Worm (Caenorhabditis elegans) whole organism, L2 larva: ENCODE results near the gene M04D8.4.

Experiments
- ama-1 ChIP-seq: fragments of 150-350 bp; optimal IDR thresholded peaks from 2 replicates; lab custom pipeline; 2018; ENCODE audit warnings: inconsistent platforms
- nhr-12 ChIP-seq: fragments of 150-350 bp; optimal IDR thresholded peaks from 2 replicates; lab custom pipeline; 2014; ENCODE audit warnings: missing biosample characterization, missing genetic modification characterization
- ztf-11 ChIP-seq: sonication (generic microtip); optimal IDR thresholded peaks from 2 replicates; lab custom pipeline; 2017; ENCODE audit warnings: missing biosample characterization, missing genetic modification characterization

DNA sequence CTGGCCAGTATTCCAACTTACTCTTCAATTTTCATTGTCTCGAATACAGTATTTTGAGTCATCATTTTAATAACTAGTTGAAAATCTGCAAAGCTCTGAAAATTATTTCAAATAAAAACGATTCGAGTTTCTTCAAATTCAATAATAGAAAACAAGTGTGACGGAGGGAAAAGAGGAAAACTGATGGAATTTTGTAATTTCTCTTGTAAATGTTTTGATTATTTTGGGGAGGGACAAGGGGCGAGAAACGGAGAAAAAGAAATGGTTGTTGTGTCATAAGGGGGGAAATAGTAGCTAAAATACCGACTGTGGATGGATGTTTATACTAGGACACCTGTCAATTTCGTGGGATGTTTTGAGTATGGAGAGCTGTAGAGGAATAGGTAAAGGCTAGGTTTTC is 47.7 kb upstream of the M04D8.4 start, which contains the start of gene T16G12.9:
- TF ChIP-seq nhr-12 (tag; lab: Kevin White, UChicago) (no peak), ama-1 (lab: Kevin White, UChicago) (no peak), ztf-11 (no peak)
